Fruit fly (Drosophila melanogaster): ENCODE results near the gene CG13728.

dm6 chr3L:17339756-17340155 is 42.8 kb downstream of the CG13728 start:
- TF ChIP-seq psq (optimal IDR thresholded peaks at IDR 0.05): no peak
- TF ChIP-seq Sin3A (optimal IDR thresholded peaks at IDR 0.05): no peak
- TF ChIP-seq ttk (optimal IDR thresholded peaks at IDR 0.05): no peak

All from Kc167 (cell line).